Worm (Caenorhabditis elegans) whole organism, L4 larva: ENCODE data around the gene cnx-1.
A peak's percentile ranks its signal among the peaks of the same experiment; 100 is the strongest.

Source experiments
- D1046.2 ChIP-seq: fragments of 200-800 bp; sonication (Bioruptor generic); IDR thresholded peaks from 2 replicates; pipeline ENCODE4 v1.3.6; 2022; ENCODE audit warnings: missing genetic modification characterization, missing compliant biosample characterization
- F26F4.8 ChIP-seq: fragments of 200-800 bp; sonication (Bioruptor generic); conservative IDR thresholded peaks from 2 replicates; pipeline ENCODE4 v1.3.6; 2022; ENCODE audit warnings: missing genetic modification characterization, missing compliant biosample characterization
- F44E2.7 ChIP-seq: fragments of 200-800 bp; sonication (Bioruptor generic); IDR thresholded peaks from 2 replicates; pipeline ENCODE4 v2.1.2; 2022; ENCODE audit warnings: missing genetic modification characterization, missing compliant biosample characterization
- Y105C5A.15 ChIP-seq: fragments of 200-800 bp; sonication (Bioruptor generic); IDR thresholded peaks from 2 replicates; pipeline ENCODE4 v1.3.6; 2022; ENCODE audit warnings: missing genetic modification characterization, missing compliant biosample characterization
- Y5F2A.4 ChIP-seq: fragments of 200-800 bp; sonication (Bioruptor generic); optimal IDR thresholded peaks from 2 replicates; lab custom pipeline; 2018; ENCODE audit warnings: mild to moderate bottlenecking, missing genetic modification characterization, missing compliant biosample characterization
- Y75B8A.6 ChIP-seq: fragments of 200-800 bp; sonication (Bioruptor generic); IDR thresholded peaks from 2 replicates; pipeline ENCODE4 v1.3.6; 2022; ENCODE audit warnings: missing genetic modification reagents, missing genetic modification characterization, missing compliant biosample characterization
- aly-2 ChIP-seq: sonication (generic microtip); optimal IDR thresholded peaks from 2 replicates; lab custom pipeline; 2018; ENCODE audit warnings: missing biosample characterization, missing genetic modification characterization
- ceh-28 ChIP-seq: fragments of 150-350 bp; optimal IDR thresholded peaks from 2 replicates; lab custom pipeline; 2014; ENCODE audit warnings: missing biosample characterization, missing genetic modification reagents, missing genetic modification characterization
- ceh-62 ChIP-seq: sonication (generic microtip); optimal IDR thresholded peaks from 2 replicates; lab custom pipeline; 2017; ENCODE audit warnings: missing biosample characterization, missing genetic modification characterization
- ceh-82 ChIP-seq: sonication (generic microtip); optimal IDR thresholded peaks from 2 replicates; lab custom pipeline; 2017; ENCODE audit warnings: missing biosample characterization, missing genetic modification characterization
- ctbp-1 ChIP-seq: fragments of 200-800 bp; sonication (Bioruptor generic); IDR thresholded peaks from 2 replicates; pipeline ENCODE4 v1.3.6; 2022; ENCODE audit warnings: missing genetic modification reagents, missing genetic modification characterization, missing compliant biosample characterization
- daf-19 ChIP-seq: fragments of 200-800 bp; sonication (Bioruptor generic); conservative IDR thresholded peaks from 2 replicates; pipeline ENCODE4 v1.3.6; 2022; ENCODE audit warnings: missing genetic modification characterization, missing compliant biosample characterization
- daf-8 ChIP-seq: fragments of 200-800 bp; sonication (Bioruptor generic); IDR thresholded peaks from 2 replicates; pipeline ENCODE4 v1.3.6; 2022; ENCODE audit warnings: missing genetic modification characterization, missing compliant biosample characterization
- dmd-6 ChIP-seq: fragments of 200-800 bp; sonication (Bioruptor generic); IDR thresholded peaks from 2 replicates; pipeline ENCODE4 v1.3.6; 2022; ENCODE audit warnings: missing genetic modification reagents, missing genetic modification characterization, missing compliant biosample characterization
- dpl-1 ChIP-seq: fragments of 150-350 bp; optimal IDR thresholded peaks from 2 replicates; lab custom pipeline; 2014; ENCODE audit warnings: missing biosample characterization, missing genetic modification reagents, missing genetic modification characterization
- duxl-1 ChIP-seq: sonication (generic microtip); optimal IDR thresholded peaks from 2 replicates; lab custom pipeline; 2016; ENCODE audit warnings: mild to moderate bottlenecking, missing genetic modification characterization, moderate library complexity, missing compliant biosample characterization; ENCODE audit not compliant: poor library complexity
- dve-1 ChIP-seq: sonication (generic microtip); optimal IDR thresholded peaks from 2 replicates; lab custom pipeline; 2017; ENCODE audit warnings: antibody characterized with exemption, mild to moderate bottlenecking, missing genetic modification characterization, missing compliant biosample characterization; ENCODE audit not compliant: insufficient read depth
- egl-27 ChIP-seq: sonication (generic microtip); optimal IDR thresholded peaks from 3 replicates; lab custom pipeline; 2017; ENCODE audit warnings: missing biosample characterization, missing genetic modification reagents, missing genetic modification characterization
- gei-8 ChIP-seq: fragments of 200-800 bp; sonication (Bioruptor generic); optimal IDR thresholded peaks from 2 replicates; lab custom pipeline; 2018; ENCODE audit warnings: mild to moderate bottlenecking, missing genetic modification characterization, missing compliant biosample characterization
- hif-1 ChIP-seq, 2 experiments: sonication (generic microtip); optimal IDR thresholded peaks; 2 replicates each; lab custom pipeline; 2016 to 2017; ENCODE audit warnings: missing compliant biosample characterization in 2 of 2, missing genetic modification characterization in 2 of 2, missing genetic modification reagents in 2 of 2, missing genotype in 2 of 2, mild to moderate bottlenecking in 1 of 2
- hlh-11 ChIP-seq: fragments of 200-800 bp; sonication (Bioruptor generic); optimal IDR thresholded peaks from 2 replicates; lab custom pipeline; 2018; ENCODE audit warnings: mild to moderate bottlenecking, missing genetic modification characterization, missing compliant biosample characterization
- hmg-1.1 ChIP-seq: fragments of 200-800 bp; sonication (Bioruptor generic); IDR thresholded peaks from 2 replicates; pipeline ENCODE4 v1.3.6; 2022; ENCODE audit warnings: missing genetic modification reagents, missing genetic modification characterization, missing compliant biosample characterization
- lim-7 ChIP-seq: fragments of 200-800 bp; sonication (Bioruptor generic); IDR thresholded peaks from 2 replicates; pipeline ENCODE4 v1.3.6; 2022; ENCODE audit warnings: missing genetic modification characterization, missing compliant biosample characterization
- lin-1 ChIP-seq: fragments of 200-800 bp; sonication (Bioruptor generic); IDR thresholded peaks from 2 replicates; pipeline ENCODE4 v1.3.6; 2022; ENCODE audit warnings: missing genetic modification reagents, missing genetic modification characterization, missing compliant biosample characterization
- lin-13 ChIP-seq: fragments of 150-350 bp; optimal IDR thresholded peaks from 2 replicates; lab custom pipeline; 2014; ENCODE audit warnings: missing biosample characterization, missing genetic modification reagents, missing genetic modification characterization
- lin-15B ChIP-seq: fragments of 150-350 bp; sonication (generic microtip); optimal IDR thresholded peaks from 3 replicates; lab custom pipeline; 2014; ENCODE audit warnings: missing biosample characterization, missing genetic modification characterization
- lin-29 ChIP-seq: fragments of 200-800 bp; sonication (Bioruptor generic); IDR thresholded peaks from 2 replicates; pipeline ENCODE4 v1.3.6; 2022; ENCODE audit warnings: missing genetic modification reagents, missing genetic modification characterization, missing compliant biosample characterization
- lir-3 ChIP-seq: sonication (generic microtip); optimal IDR thresholded peaks from 2 replicates; lab custom pipeline; 2016; ENCODE audit warnings: mild to moderate bottlenecking, missing genetic modification characterization, missing compliant biosample characterization
- lsy-2 ChIP-seq, 2 experiments: fragments of 150-350 bp in 1 of 2; sonication (generic microtip) in 1 of 2; optimal IDR thresholded peaks; 2 replicates each; lab custom pipeline; 2014 to 2017; ENCODE audit warnings: missing biosample characterization in 2 of 2, missing genetic modification characterization in 2 of 2
- mdt-29 ChIP-seq: fragments of 200-800 bp; sonication (Bioruptor generic); IDR thresholded peaks from 2 replicates; pipeline ENCODE4 v1.3.6; 2022; ENCODE audit warnings: missing genetic modification reagents, missing genetic modification characterization, missing compliant biosample characterization
- mep-1 ChIP-seq: fragments of 150-350 bp; sonication (generic microtip); optimal IDR thresholded peaks from 3 replicates; lab custom pipeline; 2014; ENCODE audit warnings: missing biosample characterization, missing genetic modification characterization
- nhr-10 ChIP-seq: fragments of 150-350 bp; optimal IDR thresholded peaks from 2 replicates; lab custom pipeline; 2014; ENCODE audit warnings: missing biosample characterization, missing genetic modification characterization
- nhr-102 ChIP-seq: sonication (generic microtip); optimal IDR thresholded peaks from 2 replicates; lab custom pipeline; 2016; ENCODE audit warnings: mild to moderate bottlenecking, missing genetic modification characterization, moderate library complexity, missing compliant biosample characterization
- nhr-111 ChIP-seq: fragments of 200-800 bp; sonication (Bioruptor generic); optimal IDR thresholded peaks from 2 replicates; lab custom pipeline; 2018; ENCODE audit warnings: mild to moderate bottlenecking, missing genetic modification characterization, missing compliant biosample characterization
- nhr-237 ChIP-seq: sonication (generic microtip); optimal IDR thresholded peaks from 2 replicates; lab custom pipeline; 2017; ENCODE audit warnings: missing biosample characterization, missing genetic modification characterization
- nhr-25 ChIP-seq: sonication (generic microtip); optimal IDR thresholded peaks from 2 replicates; lab custom pipeline; 2017; ENCODE audit warnings: missing genetic modification characterization, mild to moderate bottlenecking, missing compliant biosample characterization, antibody characterized with exemption, moderate library complexity, borderline replicate concordance; ENCODE audit not compliant: insufficient read depth
- nhr-28 ChIP-seq: fragments of 150-350 bp; optimal IDR thresholded peaks from 2 replicates; lab custom pipeline; 2014; ENCODE audit warnings: missing biosample characterization, missing genetic modification characterization
- nhr-41 ChIP-seq: fragments of 200-800 bp; sonication (Bioruptor generic); IDR thresholded peaks from 2 replicates; pipeline ENCODE4 v1.3.6; 2022; ENCODE audit warnings: missing genetic modification reagents, missing genetic modification characterization, missing compliant biosample characterization
- nhr-48 ChIP-seq: sonication (generic microtip); optimal IDR thresholded peaks from 2 replicates; lab custom pipeline; 2016; ENCODE audit warnings: mild to moderate bottlenecking, missing genetic modification characterization, missing compliant biosample characterization
- nhr-6 ChIP-seq: fragments of 150-350 bp; optimal IDR thresholded peaks from 2 replicates; lab custom pipeline; 2014; ENCODE audit warnings: missing biosample characterization, missing genetic modification characterization
- nhr-77 ChIP-seq: fragments of 150-350 bp; optimal IDR thresholded peaks from 2 replicates; lab custom pipeline; 2014; ENCODE audit warnings: missing biosample characterization, missing genetic modification characterization
- pqm-1 ChIP-seq: sonication (generic microtip); optimal IDR thresholded peaks from 2 replicates; lab custom pipeline; 2017; ENCODE audit warnings: missing biosample characterization, missing genetic modification characterization
- rbr-2 ChIP-seq: sonication (generic microtip); optimal IDR thresholded peaks from 2 replicates; lab custom pipeline; 2016; ENCODE audit warnings: missing genotype, missing genetic modification characterization, missing compliant biosample characterization
- snpc-4 ChIP-seq: fragments of 150-350 bp; optimal IDR thresholded peaks from 2 replicates; lab custom pipeline; 2014; ENCODE audit warnings: missing biosample characterization, missing genetic modification characterization
- spr-1 ChIP-seq: sonication (generic microtip); optimal IDR thresholded peaks from 2 replicates; lab custom pipeline; 2016; ENCODE audit warnings: mild to moderate bottlenecking, missing genetic modification characterization, missing compliant biosample characterization
- spr-3 ChIP-seq: fragments of 200-800 bp; sonication (Bioruptor generic); optimal IDR thresholded peaks from 2 replicates; lab custom pipeline; 2018; ENCODE audit warnings: mild to moderate bottlenecking, missing genetic modification characterization, missing compliant biosample characterization
- tra-1 ChIP-seq: fragments of 200-800 bp; sonication (Bioruptor generic); IDR thresholded peaks from 2 replicates; pipeline ENCODE4 v1.3.6; 2022; ENCODE audit warnings: missing genetic modification reagents, missing genetic modification characterization, missing compliant biosample characterization
- zfp-2 ChIP-seq: sonication (generic microtip); optimal IDR thresholded peaks from 2 replicates; lab custom pipeline; 2016; ENCODE audit warnings: mild to moderate bottlenecking, missing genetic modification characterization, missing compliant biosample characterization
- zfp-3 ChIP-seq: fragments of 200-800 bp; sonication (Bioruptor generic); conservative IDR thresholded peaks from 2 replicates; pipeline ENCODE4 v1.3.6; 2022; ENCODE audit warnings: missing genetic modification reagents, missing genetic modification characterization, missing compliant biosample characterization
- zip-2 ChIP-seq: fragments of 150-350 bp; optimal IDR thresholded peaks from 2 replicates; lab custom pipeline; 2014; ENCODE audit warnings: missing biosample characterization, missing genetic modification characterization
- ztf-11 ChIP-seq: fragments of 150-350 bp; optimal IDR thresholded peaks from 2 replicates; lab custom pipeline; 2014; ENCODE audit warnings: missing biosample characterization, missing genetic modification characterization
- ztf-7 ChIP-seq: fragments of 150-350 bp; optimal IDR thresholded peaks from 2 replicates; lab custom pipeline; 2014; ENCODE audit warnings: missing biosample characterization, missing genetic modification characterization

Gene cnx-1

ce11 chrIII:9817087-9817612, at the start of gene cnx-1:
cnx-1 (minus strand) TSS chrIII:9817137.
- TF ChIP-seq pqm-1: no peak
- TF ChIP-seq lin-29 (GFP tag; lab: Robert Waterston, UW): no peak
- no peak for TF ChIP-seq nhr-48 (tag; lab: Kevin White, UChicago)
- TF ChIP-seq Y5F2A.4 (GFP tag; lab: Kevin White, UChicago): no peak
- no peak for TF ChIP-seq duxl-1 (tag; lab: Kevin White, UChicago)
- TF ChIP-seq hif-1 (tag; optimal IDR thresholded peaks at IDR 0.05; lab: Kevin White, UChicago): no peak
- TF ChIP-seq ceh-28 (tag; lab: Kevin White, UChicago): peak; percentile 28
- no peak for TF ChIP-seq nhr-102 (tag; lab: Kevin White, UChicago)
- TF ChIP-seq dpl-1: no peak
- TF ChIP-seq gei-8 (GFP tag; lab: Kevin White, UChicago): no peak
- TF ChIP-seq ctbp-1 (GFP tag; lab: Robert Waterston, UW): no peak
- TF ChIP-seq lim-7 (GFP tag; lab: Robert Waterston, UW): no peak
- no peak; the same call in none of the 2 replicates for TF ChIP-seq hmg-1.1 (GFP tag; lab: Robert Waterston, UW)
- no peak for TF ChIP-seq daf-8 (GFP tag; lab: Robert Waterston, UW)
- no peak for TF ChIP-seq nhr-41 (GFP tag; lab: Robert Waterston, UW)
- TF ChIP-seq lin-15B (tag; lab: Kevin White, UChicago): no peak
- TF ChIP-seq nhr-25 (tag; lab: Kevin White, UChicago): no peak
- no peak for TF ChIP-seq aly-2 (tag; lab: Kevin White, UChicago)
- TF ChIP-seq nhr-10 (tag; lab: Kevin White, UChicago): no peak
- no peak for TF ChIP-seq zfp-3 (GFP tag; lab: Robert Waterston, UW)
- peak; percentile 16 for TF ChIP-seq hlh-11 (tag; lab: Kevin White, UChicago)
- TF ChIP-seq ceh-62: no peak
- TF ChIP-seq F26F4.8 (GFP tag; lab: Robert Waterston, UW): no peak
- no peak for TF ChIP-seq dmd-6 (GFP tag; lab: Robert Waterston, UW)
- TF ChIP-seq snpc-4 (tag; lab: Kevin White, UChicago): no peak
- TF ChIP-seq Y75B8A.6 (GFP tag; lab: Robert Waterston, UW): no peak
- TF ChIP-seq spr-1 (tag; lab: Kevin White, UChicago): no peak
- no peak for TF ChIP-seq ceh-82 (tag; lab: Kevin White, UChicago)
- no peak for TF ChIP-seq daf-19 (GFP tag; lab: Robert Waterston, UW)
- no peak for TF ChIP-seq lin-13 (GFP tag; lab: Kevin White, UChicago)
- TF ChIP-seq tra-1 (GFP tag; lab: Robert Waterston, UW): no peak
- TF ChIP-seq nhr-6: peak; percentile 63
- no peak for TF ChIP-seq lir-3 (tag; lab: Kevin White, UChicago)
- TF ChIP-seq mdt-29: no peak
- no peak for TF ChIP-seq nhr-237 (tag; lab: Kevin White, UChicago)
- 0 out of 2 replicates have a peak, but pooled peaks have one; percentile 22 for TF ChIP-seq F44E2.7 (GFP tag; lab: Robert Waterston, UW)
- TF ChIP-seq mep-1 (tag; lab: Kevin White, UChicago): peak; percentile 43
- no peak for TF ChIP-seq ztf-11 (tag; lab: Kevin White, UChicago)
- TF ChIP-seq lin-1 (GFP tag; lab: Robert Waterston, UW): no peak
- peak; percentile 22 for TF ChIP-seq dve-1
- no peak for TF ChIP-seq spr-3
- no peak for TF ChIP-seq nhr-77 (tag; lab: Kevin White, UChicago)
- no peak for TF ChIP-seq nhr-111 (GFP tag; lab: Kevin White, UChicago)
- TF ChIP-seq rbr-2 (tag; lab: Kevin White, UChicago): peak; percentile 33
- peak in 1 of 2 experiments; percentile 52 for TF ChIP-seq lsy-2 (tag; optimal IDR thresholded peaks at IDR 0.05; lab: Kevin White, UChicago)
- TF ChIP-seq ztf-7 (tag; lab: Kevin White, UChicago): no peak
- TF ChIP-seq D1046.2: no peak
- TF ChIP-seq Y105C5A.15 (GFP tag; lab: Robert Waterston, UW): no peak
- TF ChIP-seq egl-27: no peak
- no peak for TF ChIP-seq zip-2 (tag; lab: Kevin White, UChicago)
- no peak for TF ChIP-seq nhr-28 (tag; lab: Kevin White, UChicago)
- no peak for TF ChIP-seq zfp-2 (tag; lab: Kevin White, UChicago)
